Fruit fly (Drosophila melanogaster) ovary, adult (tissue): Measurements from ENCODE around the gene Msr-110.
A peak's percentile ranks its signal among the peaks of the same experiment; 100 is the strongest.

Experiments used
- CG17801 ChIP-seq: fragments of 200-800 bp; optimal IDR thresholded peaks from 2 replicates; lab custom pipeline; 2019; ENCODE audit warnings: missing biosample characterization, mild to moderate bottlenecking, missing genetic modification characterization, moderate library complexity; ENCODE audit not compliant: partially characterized antibody

Msr-110 gene

dm6 chr3L:5577250-5578138 is at the start of gene Msr-110:
TSS of gene Msr-110 (minus strand) at chr3L:5577348.
- peak; percentile 88 for TF ChIP-seq CG17801 (GFP tag; lab: Kevin White, UChicago)

- no peak for TF ChIP-seq CG17801 (GFP tag; lab: Kevin White, UChicago)
Observed at dm6 chr3L:5626465-5626864, 49.3 kb upstream of the Msr-110 start.

dm6 chr3L:5625121-5625667 is 48.0 kb upstream of the Msr-110 start:
- TF ChIP-seq CG17801 (GFP tag; lab: Kevin White, UChicago), result no peak

dm6 chr3L:5623296-5623695 is 46.1 kb upstream of the Msr-110 start:
- TF ChIP-seq CG17801 (GFP tag; lab: Kevin White, UChicago), result no peak

dm6 chr3L:5621908-5622307 is 44.8 kb upstream of the Msr-110 start:
- no peak for TF ChIP-seq CG17801 (GFP tag; lab: Kevin White, UChicago)

dm6 chr3L:5621506-5621905 is 44.4 kb upstream of the Msr-110 start:
- no peak for TF ChIP-seq CG17801 (GFP tag; lab: Kevin White, UChicago)

dm6 chr3L:5618697-5619096 is 41.5 kb upstream of the Msr-110 start:
- TF ChIP-seq CG17801 (GFP tag; lab: Kevin White, UChicago), result no peak

- TF ChIP-seq CG17801 (GFP tag; lab: Kevin White, UChicago), result no peak
Observed at dm6 chr3L:5617395-5617794, 40.2 kb upstream of the Msr-110 start.

- TF ChIP-seq CG17801 (GFP tag; lab: Kevin White, UChicago), result no peak
Observed at dm6 chr3L:5616472-5616871, 39.3 kb upstream of the Msr-110 start.

dm6 chr3L:5615744-5616143 is 38.6 kb upstream of the Msr-110 start:
- no peak for TF ChIP-seq CG17801 (GFP tag; lab: Kevin White, UChicago)

dm6 chr3L:5611732-5612250 is 34.6 kb upstream of the Msr-110 start:
- TF ChIP-seq CG17801 (GFP tag; lab: Kevin White, UChicago), result no peak

dm6 chr3L:5610582-5610981 is 33.4 kb upstream of the Msr-110 start:
- peak; percentile 7 for TF ChIP-seq CG17801 (GFP tag; lab: Kevin White, UChicago)

- TF ChIP-seq CG17801 (GFP tag; lab: Kevin White, UChicago), result no peak
Observed at dm6 chr3L:5609493-5609892, 32.3 kb upstream of the Msr-110 start.

dm6 chr3L:5608786-5609370 is 31.7 kb upstream of the Msr-110 start:
- no peak for TF ChIP-seq CG17801 (GFP tag; lab: Kevin White, UChicago)

dm6 chr3L:5608128-5608527 is 31.0 kb upstream of the Msr-110 start, which contains the start of gene Eaf6:
TSS of gene Eaf6 (minus strand) at chr3L:5608300.
- TF ChIP-seq CG17801 (GFP tag; lab: Kevin White, UChicago), result no peak
